Worm (Caenorhabditis elegans) whole organism, early embryonic: ENCODE data around the gene slc-25A26.
"Not testable (repeated sequence)": the region's sequence is repeated elsewhere in the genome, so short reads cannot be mapped to it uniquely, and the experiment has no call there.

Source experiments
- B0310.2 ChIP-seq: sonication (generic microtip); optimal IDR thresholded peaks from 2 replicates; lab custom pipeline; 2016; ENCODE audit warnings: mild to moderate bottlenecking, missing genetic modification characterization, missing compliant biosample characterization
- F13C5.2 ChIP-seq: sonication (generic microtip); optimal IDR thresholded peaks from 2 replicates; lab custom pipeline; 2017; ENCODE audit warnings: mild to moderate bottlenecking, missing genetic modification characterization, inconsistent platforms, missing compliant biosample characterization
- aly-1 ChIP-seq: sonication (generic microtip); optimal IDR thresholded peaks from 2 replicates; lab custom pipeline; 2016; ENCODE audit warnings: missing genetic modification characterization, missing compliant biosample characterization
- ama-1 ChIP-seq: fragments of 150-350 bp; optimal IDR thresholded peaks from 2 replicates; lab custom pipeline; 2014
- ceh-13 ChIP-seq: fragments of 200-800 bp; sonication (Bioruptor generic); optimal IDR thresholded peaks from 2 replicates; lab custom pipeline; 2018; ENCODE audit warnings: mild to moderate bottlenecking, missing genetic modification characterization, missing compliant biosample characterization
- ceh-36 ChIP-seq: sonication (generic microtip); optimal IDR thresholded peaks from 2 replicates; lab custom pipeline; 2016; ENCODE audit warnings: missing genetic modification characterization, inconsistent platforms, missing compliant biosample characterization
- hmbx-1 ChIP-seq: sonication (generic microtip); optimal IDR thresholded peaks from 2 replicates; lab custom pipeline; 2016; ENCODE audit warnings: mild to moderate bottlenecking, missing genetic modification characterization, missing compliant biosample characterization
- hmg-4 ChIP-seq: fragments of 200-800 bp; sonication (Bioruptor generic); optimal IDR thresholded peaks from 2 replicates; lab custom pipeline; 2018; ENCODE audit warnings: mild to moderate bottlenecking, missing genetic modification characterization, missing compliant biosample characterization
- hnd-1 ChIP-seq: sonication (generic microtip); optimal IDR thresholded peaks from 2 replicates; lab custom pipeline; 2016; ENCODE audit warnings: missing genetic modification characterization, missing compliant biosample characterization
- sea-1 ChIP-seq: fragments of 200-800 bp; sonication (Bioruptor generic); conservative IDR thresholded peaks from 2 replicates; pipeline ENCODE4 v1.3.6; 2022; ENCODE audit warnings: missing genetic modification characterization, missing compliant biosample characterization
- tbx-37 ChIP-seq: fragments of 200-800 bp; sonication (Bioruptor generic); conservative IDR thresholded peaks from 2 replicates; pipeline ENCODE4 v1.3.6; 2022; ENCODE audit warnings: missing genetic modification reagents, missing genetic modification characterization, missing compliant biosample characterization
- tra-4 ChIP-seq: sonication (generic microtip); optimal IDR thresholded peaks from 2 replicates; lab custom pipeline; 2017; ENCODE audit warnings: missing genetic modification characterization, missing compliant biosample characterization

ce11 chrIV:8964042-8964441 is 33.8 kb downstream of the slc-25A26 start:
- not testable (repeated sequence) for TF ChIP-seq ama-1 (lab: Kevin White, UChicago); hnd-1; ceh-13 (GFP tag; lab: Kevin White, UChicago); hmg-4; hmbx-1 (tag; lab: Kevin White, UChicago); aly-1 (tag; lab: Kevin White, UChicago); ceh-36; B0310.2; F13C5.2 (tag; lab: Kevin White, UChicago); tra-4 (tag; lab: Kevin White, UChicago)
- TF ChIP-seq tbx-37 (GFP tag; lab: Robert Waterston, UW) (peak; percentile 78), sea-1 (peak; percentile 84)
